Worm (Caenorhabditis elegans) whole organism, mixed stage, embryonic: ENCODE data around the gene K09C4.7.

ENCODE experiments used
- M03D4.4 ChIP-seq: sonication (generic microtip); optimal IDR thresholded peaks from 2 replicates; lab custom pipeline; 2017; ENCODE audit warnings: mild to moderate bottlenecking, missing genetic modification characterization, missing compliant biosample characterization
- bed-3 ChIP-seq: fragments of 200-800 bp; sonication (Bioruptor generic); optimal IDR thresholded peaks from 3 replicates; lab custom pipeline; 2018; ENCODE audit warnings: mild to moderate bottlenecking, missing genetic modification characterization, moderate library complexity, missing compliant biosample characterization
- blmp-1 ChIP-seq: fragments of 150-350 bp; optimal IDR thresholded peaks from 2 replicates; lab custom pipeline; 2014; ENCODE audit warnings: missing biosample characterization, missing genetic modification characterization
- ceh-39 ChIP-seq: fragments of 150-350 bp; optimal IDR thresholded peaks from 2 replicates; lab custom pipeline; 2014; ENCODE audit warnings: missing biosample characterization, missing genetic modification characterization
- ceh-43 ChIP-seq: fragments of 200-800 bp; sonication (Bioruptor generic); optimal IDR thresholded peaks from 2 replicates; lab custom pipeline; 2018; ENCODE audit warnings: mild to moderate bottlenecking, missing genetic modification characterization, moderate library complexity, missing compliant biosample characterization
- ceh-83 ChIP-seq: fragments of 200-800 bp; sonication (Bioruptor generic); optimal IDR thresholded peaks from 2 replicates; lab custom pipeline; 2018; ENCODE audit warnings: mild to moderate bottlenecking, missing genetic modification characterization, missing compliant biosample characterization
- ces-1 ChIP-seq: fragments of 150-350 bp; optimal IDR thresholded peaks from 2 replicates; lab custom pipeline; 2014; ENCODE audit warnings: missing biosample characterization, missing genetic modification reagents, missing genetic modification characterization
- cnd-1 ChIP-seq: fragments of 200-800 bp; sonication (Bioruptor generic); optimal IDR thresholded peaks from 2 replicates; lab custom pipeline; 2018; ENCODE audit warnings: mild to moderate bottlenecking, missing genetic modification characterization, missing compliant biosample characterization
- drap-1 ChIP-seq: fragments of 200-800 bp; sonication (Bioruptor generic); optimal IDR thresholded peaks from 3 replicates; lab custom pipeline; 2018; ENCODE audit warnings: mild to moderate bottlenecking, missing genetic modification characterization, missing compliant biosample characterization
- elt-1 ChIP-seq: sonication (generic microtip); optimal IDR thresholded peaks from 2 replicates; lab custom pipeline; 2017; ENCODE audit warnings: missing genetic modification characterization, mild to moderate bottlenecking, missing compliant biosample characterization, antibody characterized with exemption, moderate library complexity, borderline replicate concordance; ENCODE audit not compliant: insufficient read depth
- elt-3 ChIP-seq: fragments of 150-350 bp; optimal IDR thresholded peaks from 2 replicates; lab custom pipeline; 2014; ENCODE audit warnings: missing biosample characterization, missing genetic modification characterization
- flh-1 ChIP-seq: fragments of 200-800 bp; sonication (Bioruptor generic); optimal IDR thresholded peaks from 2 replicates; lab custom pipeline; 2018; ENCODE audit warnings: mild to moderate bottlenecking, missing genetic modification characterization, moderate library complexity, missing compliant biosample characterization
- ham-2 ChIP-seq: fragments of 200-800 bp; sonication (Bioruptor generic); optimal IDR thresholded peaks from 2 replicates; lab custom pipeline; 2018; ENCODE audit warnings: mild to moderate bottlenecking, missing genetic modification characterization, missing compliant biosample characterization
- hlh-1 ChIP-seq: fragments of 150-350 bp; optimal IDR thresholded peaks from 2 replicates; lab custom pipeline; 2014; ENCODE audit warnings: missing biosample characterization, missing genetic modification reagents, missing genetic modification characterization
- lin-13 ChIP-seq: fragments of 150-350 bp; optimal IDR thresholded peaks from 2 replicates; lab custom pipeline; 2014; ENCODE audit warnings: missing biosample characterization, missing genetic modification characterization
- lin-32 ChIP-seq: fragments of 200-800 bp; sonication (Bioruptor generic); optimal IDR thresholded peaks from 2 replicates; lab custom pipeline; 2018; ENCODE audit warnings: mild to moderate bottlenecking, missing genetic modification characterization, missing compliant biosample characterization
- mab-5 ChIP-seq: fragments of 150-350 bp; optimal IDR thresholded peaks from 2 replicates; lab custom pipeline; 2014; ENCODE audit warnings: missing biosample characterization, missing genetic modification characterization
- mep-1 ChIP-seq: fragments of 150-350 bp; optimal IDR thresholded peaks from 2 replicates; lab custom pipeline; 2017; ENCODE audit warnings: missing biosample characterization, missing genetic modification reagents, missing genetic modification characterization, inconsistent platforms
- mls-2 ChIP-seq: sonication (generic microtip); optimal IDR thresholded peaks from 2 replicates; lab custom pipeline; 2016; ENCODE audit warnings: mild to moderate bottlenecking, missing genetic modification characterization, moderate library complexity, missing compliant biosample characterization
- nhr-12 ChIP-seq: fragments of 150-350 bp; optimal IDR thresholded peaks from 2 replicates; lab custom pipeline; 2014; ENCODE audit warnings: missing biosample characterization, missing genetic modification characterization
- nhr-2 ChIP-seq: fragments of 150-350 bp; optimal IDR thresholded peaks from 2 replicates; lab custom pipeline; 2014; ENCODE audit warnings: missing biosample characterization, missing genetic modification characterization
- nhr-28 ChIP-seq: fragments of 150-350 bp; optimal IDR thresholded peaks from 2 replicates; lab custom pipeline; 2014; ENCODE audit warnings: missing biosample characterization, missing genetic modification characterization
- pha-4 ChIP-seq: fragments of 150-350 bp; optimal IDR thresholded peaks from 2 replicates; lab custom pipeline; 2018; ENCODE audit warnings: missing biosample characterization, missing genetic modification reagents, missing genetic modification characterization
- sem-2 ChIP-seq: fragments of 200-800 bp; sonication (Bioruptor generic); optimal IDR thresholded peaks from 2 replicates; lab custom pipeline; 2018; ENCODE audit warnings: mild to moderate bottlenecking, missing genetic modification characterization, missing compliant biosample characterization
- snpc-4 ChIP-seq: fragments of 150-350 bp; optimal IDR thresholded peaks from 2 replicates; lab custom pipeline; 2014; ENCODE audit warnings: missing biosample characterization, missing genetic modification characterization
- unc-120 ChIP-seq: sonication (generic microtip); optimal IDR thresholded peaks from 2 replicates; lab custom pipeline; 2017; ENCODE audit warnings: missing genetic modification characterization, missing compliant biosample characterization; ENCODE audit not compliant: poor library complexity, severe bottlenecking
- unc-62 ChIP-seq: fragments of 150-350 bp; optimal IDR thresholded peaks from 2 replicates; lab custom pipeline; 2014; ENCODE audit warnings: missing biosample characterization, missing genetic modification reagents, missing genetic modification characterization
- ztf-11 ChIP-seq: fragments of 150-350 bp; optimal IDR thresholded peaks from 2 replicates; lab custom pipeline; 2014; ENCODE audit warnings: missing biosample characterization, missing genetic modification characterization

K09C4.7 gene

DNA sequence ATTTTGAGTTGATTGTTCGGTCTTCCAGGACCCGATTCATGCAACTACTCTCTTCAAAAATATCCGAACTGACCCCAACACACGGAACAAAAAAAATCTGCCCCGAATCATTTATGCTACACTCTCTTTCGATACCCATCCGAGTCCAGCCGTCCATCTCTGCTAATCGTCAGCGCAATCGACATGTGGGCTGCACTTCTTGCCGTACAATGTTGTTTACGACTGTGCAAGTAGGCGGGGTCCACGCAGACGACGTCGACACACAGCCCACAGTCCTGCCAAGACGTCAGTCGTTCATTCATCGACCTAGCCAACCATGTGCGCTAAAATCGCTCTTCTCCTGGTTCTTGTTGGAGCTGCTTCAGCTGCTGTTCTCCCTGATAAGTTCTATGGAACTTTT lies 13.8 kb upstream of the K09C4.7 start, which contains the start of gene lbp-1:
lbp-1 (plus strand) TSS at position 301 of the 400 bp plus-strand sequence.
- TF ChIP-seq nhr-12 (tag; lab: Kevin White, UChicago) (peak; percentile 47), unc-62 (GFP tag; lab: Kevin White, UChicago) (no peak), ham-2 (GFP tag; lab: Kevin White, UChicago) (peak; percentile 6), snpc-4 (tag; lab: Kevin White, UChicago) (no peak), hlh-1 (tag; lab: Kevin White, UChicago) (peak; percentile 13)

DNA sequence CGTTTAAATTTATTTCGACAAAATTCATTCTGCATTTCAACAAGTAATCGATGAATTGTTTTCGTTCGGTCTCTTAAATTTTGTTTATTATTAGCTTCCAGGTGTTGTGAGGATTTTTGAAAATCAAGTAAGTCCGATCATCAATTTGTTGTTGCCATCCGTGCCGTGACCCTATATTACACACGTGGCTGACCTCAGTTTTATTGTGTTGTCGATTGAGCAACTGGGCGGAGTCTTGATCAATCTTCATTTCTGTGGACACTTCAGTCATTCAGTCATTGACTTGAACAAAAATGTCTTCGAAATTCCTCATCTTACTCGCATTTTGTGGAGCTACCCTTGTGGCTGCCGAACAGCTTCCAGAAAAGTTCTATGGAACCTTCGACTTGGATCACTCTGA lies 12.2 kb upstream of the K09C4.7 start, which contains the start of gene lbp-2:
lbp-2 (plus strand) TSS at position 102 of the 400 bp plus-strand sequence.
- no peak for TF ChIP-seq snpc-4 (tag; lab: Kevin White, UChicago)
- TF ChIP-seq ztf-11 (tag; lab: Kevin White, UChicago), result no peak
- TF ChIP-seq bed-3, result no peak
- no peak for TF ChIP-seq ham-2 (GFP tag; lab: Kevin White, UChicago)

DNA sequence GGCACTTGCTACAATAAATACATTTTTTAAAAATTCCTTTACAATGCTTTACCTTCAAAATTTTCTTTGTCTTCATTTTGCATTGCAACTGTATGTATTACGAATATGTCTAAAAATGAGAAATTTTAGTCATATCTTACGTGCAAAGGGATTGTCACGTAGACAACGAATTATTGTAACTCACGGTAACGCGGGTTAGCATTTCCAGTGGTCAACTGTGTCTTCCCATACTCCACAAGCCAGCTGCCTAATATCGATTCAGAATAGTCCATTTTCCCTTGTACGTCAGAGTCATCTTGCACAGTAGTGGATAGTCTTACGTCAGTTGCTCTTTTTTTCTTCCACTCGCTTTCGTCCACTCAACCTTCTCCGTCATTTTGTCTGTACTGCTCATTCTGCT lies 10.1 kb upstream of the K09C4.7 start, which contains the start of gene fbxb-71:
fbxb-71 (plus strand) TSS at position 301 of the 400 bp plus-strand sequence.
- TF ChIP-seq ces-1 (GFP tag; lab: Kevin White, UChicago), result no peak
- no peak for TF ChIP-seq sem-2
- TF ChIP-seq blmp-1, result no peak
- TF ChIP-seq snpc-4 (tag; lab: Kevin White, UChicago), result no peak
- TF ChIP-seq nhr-28 (tag; lab: Kevin White, UChicago), result no peak
- no peak for TF ChIP-seq flh-1 (GFP tag; lab: Kevin White, UChicago)
- no peak for TF ChIP-seq ham-2 (GFP tag; lab: Kevin White, UChicago)
- TF ChIP-seq mab-5 (tag; lab: Kevin White, UChicago), result no peak
- no peak for TF ChIP-seq M03D4.4
- TF ChIP-seq elt-3 (tag; lab: Kevin White, UChicago), result no peak

DNA sequence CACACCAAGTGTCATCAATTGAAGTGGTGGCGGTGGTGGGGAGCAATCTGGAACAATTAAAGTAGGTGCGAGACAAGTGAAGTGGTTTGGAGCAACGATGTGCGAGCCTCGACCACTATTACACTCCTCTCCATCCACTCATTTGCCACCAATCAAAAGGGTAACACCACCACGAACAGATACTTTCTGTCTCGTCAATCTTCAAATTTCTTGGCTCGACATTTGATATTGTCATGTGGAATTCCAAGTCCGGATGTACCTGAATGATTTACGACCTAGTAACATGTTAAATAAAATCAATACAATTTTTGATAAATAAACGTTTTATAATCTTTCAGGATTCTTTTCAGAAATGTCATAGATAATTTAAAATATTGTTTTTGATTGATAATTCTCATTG lies 1.9 kb upstream of the K09C4.7 start, which contains the start of gene sul-1:
sul-1 (minus strand) TSS at position 101 of the 400 bp plus-strand sequence.
- TF ChIP-seq ceh-39 (tag; lab: Kevin White, UChicago), result no peak
- no peak for TF ChIP-seq cnd-1 (tag; lab: Kevin White, UChicago)
- TF ChIP-seq unc-62 (GFP tag; lab: Kevin White, UChicago), result peak; percentile 11
- TF ChIP-seq nhr-2 (tag; lab: Kevin White, UChicago), result peak; percentile 45
- no peak for TF ChIP-seq lin-32

DNA sequence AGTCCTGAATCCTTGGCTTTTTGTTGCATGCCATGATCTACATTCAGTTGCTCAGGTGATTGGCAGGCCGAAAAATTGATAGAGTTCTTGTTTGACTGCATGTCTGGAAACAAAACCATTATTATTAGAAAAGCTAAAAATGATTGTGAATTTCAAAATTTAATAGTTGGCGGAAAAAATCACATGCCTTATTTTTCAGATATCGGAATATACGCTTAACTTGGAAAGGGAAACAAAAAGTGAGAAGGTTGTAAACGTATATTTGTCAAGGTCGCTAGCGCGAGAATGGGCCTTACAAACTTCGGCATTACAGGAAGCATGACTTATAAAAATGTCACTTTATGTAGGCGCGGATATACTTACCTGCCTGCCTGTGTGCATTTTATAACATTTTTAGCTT lies 1.0 kb upstream of the K09C4.7 start, which contains the start of gene K09C4.9:
K09C4.9 (minus strand) TSS at position 101 of the 400 bp plus-strand sequence.
- TF ChIP-seq snpc-4 (tag; lab: Kevin White, UChicago) (no peak), ztf-11 (tag; lab: Kevin White, UChicago) (no peak), unc-62 (GFP tag; lab: Kevin White, UChicago) (no peak), ceh-83 (GFP tag; lab: Kevin White, UChicago) (no peak), mab-5 (tag; lab: Kevin White, UChicago) (no peak)

DNA sequence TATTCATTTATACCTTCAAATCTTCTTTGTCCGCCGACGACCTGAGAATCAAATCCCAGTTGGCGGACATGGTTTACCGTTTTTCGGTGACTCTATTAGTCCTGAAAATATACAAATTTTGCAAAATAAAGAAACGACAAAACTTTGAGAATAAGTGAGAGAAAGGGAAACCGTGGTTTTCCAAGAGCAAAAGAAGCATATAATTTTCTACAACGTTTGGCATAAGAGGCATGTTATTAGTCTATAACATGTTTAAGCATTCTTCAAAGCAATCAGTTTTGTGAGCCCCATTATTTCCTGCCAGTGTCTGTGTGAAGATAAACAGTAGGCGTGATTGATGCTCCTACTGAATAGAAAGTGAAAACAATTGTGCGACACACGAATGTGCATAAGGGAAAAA lies 7.5 kb downstream of the K09C4.7 start, which contains the start of gene K09C4.10:
K09C4.10 (minus strand) TSS at position 101 of the 400 bp plus-strand sequence.
- TF ChIP-seq pha-4 (tag; lab: Kevin White, UChicago), result no peak
- TF ChIP-seq blmp-1, result no peak
- TF ChIP-seq ceh-43 (GFP tag; lab: Kevin White, UChicago), result no peak

DNA sequence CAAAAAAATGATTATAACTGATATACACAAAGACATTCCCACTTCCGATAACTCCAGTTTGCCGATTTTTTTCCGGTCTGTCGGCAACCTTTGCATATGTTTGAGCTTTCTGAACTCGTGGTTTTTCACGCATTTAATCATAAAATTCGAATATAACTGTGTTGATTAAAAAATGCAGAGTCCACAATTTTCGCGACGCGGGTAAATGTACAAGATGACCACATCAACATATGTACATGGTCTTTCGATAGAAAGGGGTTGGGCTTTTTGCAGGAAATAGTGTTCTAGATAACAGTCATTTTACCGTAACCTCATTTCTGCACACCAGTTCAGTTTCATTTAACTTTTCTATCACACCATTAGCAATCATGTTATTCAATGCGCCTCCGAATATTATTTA lies 9.6 kb downstream of the K09C4.7 start, which contains the start of gene K09C4.5:
K09C4.5 (plus strand) TSS at position 326 of the 400 bp plus-strand sequence.
- TF ChIP-seq drap-1 (GFP tag; lab: Kevin White, UChicago) (no peak), snpc-4 (tag; lab: Kevin White, UChicago) (no peak), mls-2 (tag; lab: Kevin White, UChicago) (no peak), lin-13 (no peak)

DNA sequence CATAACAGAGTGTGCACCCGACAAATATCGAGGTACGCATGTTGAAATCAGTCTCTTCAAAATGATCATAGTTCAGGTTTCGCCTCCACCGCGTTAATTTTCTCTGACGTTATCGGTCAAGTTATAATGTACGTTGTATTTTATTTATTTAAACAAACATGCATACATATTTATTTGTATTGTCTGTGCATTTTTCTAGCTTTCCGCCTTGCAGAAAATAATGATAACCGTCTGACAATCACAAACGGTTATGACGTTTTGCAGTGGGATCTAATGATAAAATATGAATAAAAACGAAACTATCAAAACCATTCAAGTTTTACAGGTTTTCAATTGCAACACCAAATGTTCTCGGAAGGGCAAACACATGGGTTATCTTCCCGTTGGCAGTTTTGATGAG lies 10.5 kb downstream of the K09C4.7 start:
- TF ChIP-seq ztf-11 (tag; lab: Kevin White, UChicago), result no peak
- no peak for TF ChIP-seq mep-1 (tag; lab: Kevin White, UChicago)
- no peak for TF ChIP-seq nhr-12 (tag; lab: Kevin White, UChicago)
- TF ChIP-seq mab-5 (tag; lab: Kevin White, UChicago), result no peak
- no peak for TF ChIP-seq bed-3
- TF ChIP-seq unc-120 (tag; lab: Kevin White, UChicago), result no peak
- no peak for TF ChIP-seq elt-1 (tag; lab: Kevin White, UChicago)
- TF ChIP-seq elt-3 (tag; lab: Kevin White, UChicago), result no peak
- no peak for TF ChIP-seq snpc-4 (tag; lab: Kevin White, UChicago)
- no peak for TF ChIP-seq drap-1 (GFP tag; lab: Kevin White, UChicago)
- TF ChIP-seq, all 35 proteins: peak for 0
